Fruit fly (Drosophila melanogaster) whole organism, adult: ENCODE measurements around the gene CG13630.

Source experiments
- CG11617 ChIP-seq: fragments of 200-800 bp; sonication (Bioruptor generic); optimal IDR thresholded peaks from 2 replicates; lab custom pipeline; 2017; ENCODE audit warnings: mild to moderate bottlenecking, missing biosample characterization, missing genetic modification reagents, missing genetic modification characterization
- CG12768 ChIP-seq: fragments of 200-800 bp; sonication (Bioruptor generic); optimal IDR thresholded peaks from 2 replicates; lab custom pipeline; 2017; ENCODE audit warnings: missing biosample characterization, missing genetic modification characterization, mild to moderate bottlenecking, moderate library complexity, missing genetic modification reagents
- CG14711 ChIP-seq: fragments of 200-800 bp; sonication (Bioruptor generic); optimal IDR thresholded peaks from 2 replicates; lab custom pipeline; 2018; ENCODE audit warnings: missing biosample characterization, mild to moderate bottlenecking, missing genetic modification characterization, moderate library complexity
- CG1620 ChIP-seq: fragments of 200-800 bp; sonication (Bioruptor generic); optimal IDR thresholded peaks from 2 replicates; lab custom pipeline; 2016; ENCODE audit warnings: missing biosample characterization, missing genetic modification characterization
- CG33017 ChIP-seq: fragments of 200-800 bp; sonication (Bioruptor generic); optimal IDR thresholded peaks from 2 replicates; lab custom pipeline; 2018; ENCODE audit warnings: missing biosample characterization, mild to moderate bottlenecking, missing genetic modification characterization, moderate library complexity
- CG5204 ChIP-seq: fragments of 200-800 bp; sonication (Bioruptor generic); optimal IDR thresholded peaks from 2 replicates; lab custom pipeline; 2016; ENCODE audit warnings: missing biosample characterization, missing genetic modification characterization
- CG7045 ChIP-seq: fragments of 200-800 bp; sonication (Bioruptor generic); optimal IDR thresholded peaks from 2 replicates; lab custom pipeline; 2017; ENCODE audit warnings: missing biosample characterization, mild to moderate bottlenecking, missing genetic modification characterization
- CG7101 ChIP-seq: fragments of 200-800 bp; sonication (Bioruptor generic); optimal IDR thresholded peaks from 2 replicates; lab custom pipeline; 2018; ENCODE audit warnings: missing biosample characterization, mild to moderate bottlenecking, missing genetic modification characterization, moderate library complexity
- Clk ChIP-seq: fragments of 200-800 bp; sonication (Bioruptor generic); optimal IDR thresholded peaks from 2 replicates; lab custom pipeline; 2017; ENCODE audit warnings: missing biosample characterization, missing genetic modification characterization
- Crg-1 ChIP-seq: fragments of 200-800 bp; sonication (Bioruptor generic); optimal IDR thresholded peaks from 2 replicates; lab custom pipeline; 2016; ENCODE audit warnings: missing biosample characterization, missing genetic modification characterization
- Hr96 ChIP-seq: fragments of 200-800 bp; sonication (Bioruptor generic); optimal IDR thresholded peaks from 2 replicates; lab custom pipeline; 2016; ENCODE audit warnings: missing biosample characterization, missing genetic modification characterization
- Mnt ChIP-seq: fragments of 200-800 bp; sonication (Bioruptor generic); optimal IDR thresholded peaks from 2 replicates; lab custom pipeline; 2016; ENCODE audit warnings: missing biosample characterization, mild to moderate bottlenecking, missing genetic modification characterization
- bab1 ChIP-seq: fragments of 200-800 bp; sonication (Bioruptor generic); optimal IDR thresholded peaks from 3 replicates; lab custom pipeline; 2019; ENCODE audit warnings: missing biosample characterization, mild to moderate bottlenecking, missing genetic modification characterization, moderate library complexity
- cic ChIP-seq: fragments of 200-800 bp; sonication (Bioruptor generic); optimal IDR thresholded peaks from 2 replicates; lab custom pipeline; 2017; ENCODE audit warnings: missing biosample characterization, mild to moderate bottlenecking, missing genetic modification characterization, moderate library complexity
- cnc ChIP-seq, 2 experiments: fragments of >200 bp; optimal IDR thresholded peaks; 2 replicates each; lab custom pipeline; 2017
- kay ChIP-seq: fragments of 200-800 bp; sonication (Bioruptor generic); peaks from one replicate; lab custom pipeline; 2016; ENCODE audit warnings: missing biosample characterization, missing genetic modification characterization, borderline replicate concordance
- ovo ChIP-seq: fragments of 200-800 bp; sonication (Bioruptor generic); optimal IDR thresholded peaks from 2 replicates; lab custom pipeline; 2016; ENCODE audit warnings: missing biosample characterization, missing genetic modification characterization
- pad ChIP-seq: fragments of 200-800 bp; sonication (Bioruptor generic); optimal IDR thresholded peaks from 3 replicates; lab custom pipeline; 2017; ENCODE audit warnings: missing biosample characterization, missing genetic modification characterization, mild to moderate bottlenecking, moderate library complexity, missing genetic modification reagents
- tj ChIP-seq: fragments of 200-800 bp; sonication (Bioruptor generic); optimal IDR thresholded peaks from 3 replicates; lab custom pipeline; 2017; ENCODE audit warnings: missing biosample characterization, mild to moderate bottlenecking, missing genetic modification characterization, moderate library complexity
- toe ChIP-seq: fragments of 200-800 bp; sonication (Bioruptor generic); optimal IDR thresholded peaks from 2 replicates; lab custom pipeline; 2016; ENCODE audit warnings: missing biosample characterization, missing genetic modification characterization

Gene CG13630

DNA sequence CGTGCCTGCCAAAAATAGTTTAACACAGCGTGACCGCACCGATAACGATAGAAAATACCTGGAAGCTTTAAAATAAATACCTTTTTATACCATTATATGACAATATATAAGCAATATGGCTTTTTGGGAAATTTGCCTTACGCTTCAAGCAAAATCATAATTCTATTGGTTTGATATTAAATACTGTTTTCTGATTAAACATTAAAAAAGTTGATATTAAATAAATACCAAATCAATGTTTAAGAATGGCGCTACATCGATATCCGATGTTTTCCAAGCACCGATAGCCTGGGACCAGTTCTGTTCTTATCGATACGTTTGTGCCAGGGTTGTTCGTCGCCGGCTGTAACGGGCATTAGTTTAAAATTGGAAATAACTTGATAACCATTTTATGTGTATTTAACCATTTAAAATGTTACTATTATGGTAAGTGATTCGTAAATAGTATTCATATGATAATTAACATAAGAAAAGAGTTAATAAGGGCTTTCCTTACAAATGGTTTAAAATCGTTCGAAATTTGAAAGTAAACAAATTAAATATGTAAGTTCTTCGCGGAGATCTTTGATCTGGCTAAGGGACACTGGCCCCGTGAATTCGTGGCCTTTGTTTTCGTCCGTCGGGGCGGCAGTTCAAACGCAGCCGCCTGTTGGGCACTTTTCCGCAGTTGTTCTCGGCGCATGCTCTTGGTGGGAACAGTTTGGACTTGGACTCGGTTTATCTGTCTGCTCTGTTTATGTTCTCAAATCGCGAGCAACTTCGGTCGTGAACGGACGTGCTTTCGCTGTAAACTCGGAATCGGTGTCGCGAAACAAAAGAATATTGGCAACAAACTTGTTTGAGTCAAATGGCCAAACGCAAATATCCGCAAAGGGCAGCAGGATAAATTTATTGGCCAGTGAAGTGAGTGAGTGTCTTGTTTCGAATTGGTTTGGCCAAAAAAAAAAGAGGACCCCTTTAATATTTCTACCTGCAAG lies at the start of gene CG13630, which contains the start of gene tok:
CG13630 (minus strand) TSS at position 51 of the 977 bp plus-strand sequence.
tok (plus strand) TSS at position 384 of the 977 bp plus-strand sequence.
- TF ChIP-seq CG1620 (GFP tag; lab: Kevin White, UChicago) (no peak), CG5204 (no peak), CG12768 (no peak), CG7101 (tag; lab: Kevin White, UChicago) (no peak), cic (GFP tag; lab: Kevin White, UChicago) (no peak), Mnt (GFP tag; lab: Kevin White, UChicago) (no peak), cnc (optimal IDR thresholded peaks at IDR 0.05; lab: Kevin White, UChicago) (no peak), Hr96 (GFP tag; lab: Kevin White, UChicago) (no peak), toe (GFP tag; lab: Kevin White, UChicago) (no peak), tj (no peak), kay (GFP tag; lab: Kevin White, UChicago) (no peak), Clk (GFP tag; lab: Kevin White, UChicago) (no peak), ovo (no peak), CG14711 (no peak)

DNA sequence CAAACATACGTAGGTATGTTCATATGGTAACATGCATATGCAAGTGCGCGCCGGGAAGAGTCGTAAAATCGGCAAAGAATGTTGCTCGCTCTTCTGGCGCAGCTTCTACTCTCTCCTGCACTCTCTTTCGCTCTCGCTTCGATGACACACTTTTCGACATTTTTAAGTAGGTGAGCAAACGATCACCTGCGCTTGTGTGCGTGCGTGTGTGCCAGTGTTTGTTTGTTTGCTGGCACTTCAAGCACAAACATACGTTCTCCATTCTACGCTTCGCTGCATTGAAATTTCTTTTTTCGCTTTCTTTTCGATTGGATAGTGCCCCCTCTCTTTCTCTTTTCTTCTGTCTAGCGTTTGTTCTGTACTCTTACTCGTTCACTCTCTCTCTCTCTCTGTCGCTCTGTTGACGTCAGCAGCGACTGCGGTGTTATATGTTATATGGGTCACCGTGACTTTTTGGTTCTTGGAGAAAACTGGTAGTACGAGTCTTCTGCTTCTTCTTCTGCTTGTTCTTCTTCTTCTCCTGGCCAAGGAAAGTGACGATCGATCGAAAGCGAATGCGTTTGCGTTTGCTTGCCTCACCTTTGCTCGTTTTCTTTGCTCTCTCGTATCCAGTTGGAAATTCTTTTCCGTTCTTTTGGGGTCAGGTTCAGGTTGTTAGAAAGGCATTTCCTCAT lies 48.6 kb upstream of the CG13630 start:
- TF ChIP-seq Crg-1 (GFP tag; lab: Kevin White, UChicago), result no peak
- no peak for TF ChIP-seq Hr96 (GFP tag; lab: Kevin White, UChicago)
- no peak for TF ChIP-seq CG7045
- no peak for TF ChIP-seq cnc (optimal IDR thresholded peaks at IDR 0.05; lab: Kevin White, UChicago)
- no peak for TF ChIP-seq CG1620 (GFP tag; lab: Kevin White, UChicago)
- no peak for TF ChIP-seq CG12768
- TF ChIP-seq CG14711, result no peak
- TF ChIP-seq tj, result no peak

DNA sequence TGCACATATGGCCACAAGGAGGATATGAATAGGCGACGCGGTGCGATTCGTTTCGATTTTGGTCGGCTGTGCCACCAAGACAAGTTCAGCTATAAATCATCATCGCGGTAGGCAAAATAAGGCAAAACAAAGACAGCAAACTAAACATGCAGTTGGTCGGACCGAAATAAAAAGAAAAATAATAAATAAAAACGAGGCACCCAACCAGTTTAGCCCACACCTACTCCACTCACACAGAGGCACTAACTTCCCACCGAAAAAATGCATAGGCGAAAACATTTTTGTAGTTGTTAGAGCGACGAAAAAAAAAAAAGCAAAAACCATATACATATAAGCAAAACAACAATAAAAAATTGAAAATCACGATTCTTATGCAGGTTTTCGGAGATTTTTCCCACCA lies 47.5 kb upstream of the CG13630 start:
- TF ChIP-seq kay (GFP tag; lab: Kevin White, UChicago) (peak; percentile 21), toe (GFP tag; lab: Kevin White, UChicago) (no peak), Clk (GFP tag; lab: Kevin White, UChicago) (no peak)

DNA sequence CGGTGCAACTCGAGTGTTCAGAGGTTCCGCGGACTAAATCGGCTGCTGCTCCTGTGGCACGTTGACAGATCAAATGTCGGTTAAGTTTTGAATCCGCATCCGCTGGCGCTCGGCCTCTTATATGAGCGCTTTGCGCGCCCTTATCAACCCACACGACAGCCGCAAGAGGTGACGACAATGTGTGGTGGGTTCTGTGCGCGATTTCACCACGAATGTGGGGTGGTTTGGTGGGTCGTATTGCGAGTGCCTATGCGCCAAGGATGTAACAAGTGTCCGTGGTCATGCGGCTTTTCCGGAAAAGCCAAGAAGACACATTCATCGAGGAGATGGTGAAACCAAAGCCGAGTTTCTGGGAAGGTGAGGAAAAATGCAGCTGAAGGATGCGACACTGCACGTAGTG lies 45.8 kb upstream of the CG13630 start, which contains the start of gene AstA:
AstA (minus strand) TSS at position 101 of the 400 bp plus-strand sequence.
- no peak for TF ChIP-seq Crg-1 (GFP tag; lab: Kevin White, UChicago)
- no peak for TF ChIP-seq CG11617 (GFP tag; lab: Kevin White, UChicago)
- TF ChIP-seq bab1 (GFP tag; lab: Kevin White, UChicago), result no peak
- TF ChIP-seq cic (GFP tag; lab: Kevin White, UChicago), result no peak
- no peak for TF ChIP-seq CG12768
- TF ChIP-seq CG14711, result no peak
- TF ChIP-seq ovo, result no peak
- no peak for TF ChIP-seq cnc (optimal IDR thresholded peaks at IDR 0.05; lab: Kevin White, UChicago)

DNA sequence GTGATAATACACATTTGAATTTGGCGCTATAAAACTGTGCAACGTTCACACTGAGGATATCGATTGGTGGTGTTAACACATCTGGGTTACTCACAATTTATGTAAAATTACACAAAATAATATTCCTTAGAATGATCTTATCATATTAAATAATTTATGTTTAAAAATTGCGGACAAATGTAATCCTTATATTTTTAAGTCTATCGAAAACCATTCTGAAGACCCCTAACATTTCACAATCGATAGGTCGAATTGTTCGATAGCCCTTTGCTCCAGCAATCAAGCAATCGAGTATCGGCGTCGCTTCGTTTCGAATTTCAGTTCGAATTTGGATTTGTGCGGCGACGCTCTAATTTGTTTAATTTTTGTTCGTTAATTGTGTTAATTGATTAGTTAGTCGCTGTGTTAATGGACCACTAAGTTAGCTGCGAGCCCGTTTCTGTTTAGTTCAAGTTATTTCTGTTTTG lies 34.4 kb upstream of the CG13630 start, which contains the start of gene asp:
asp (plus strand) TSS at position 289 of the 467 bp plus-strand sequence.
- TF ChIP-seq kay (GFP tag; lab: Kevin White, UChicago) (peak; percentile 52), Crg-1 (GFP tag; lab: Kevin White, UChicago) (no peak), Hr96 (GFP tag; lab: Kevin White, UChicago) (no peak), toe (GFP tag; lab: Kevin White, UChicago) (peak; percentile 58), CG14711 (peak; percentile 17), cnc (optimal IDR thresholded peaks at IDR 0.05; lab: Kevin White, UChicago) (no peak), CG1620 (GFP tag; lab: Kevin White, UChicago) (peak; percentile 45), CG7101 (tag; lab: Kevin White, UChicago) (peak; percentile 12), CG12768 (no peak), cic (GFP tag; lab: Kevin White, UChicago) (no peak), bab1 (GFP tag; lab: Kevin White, UChicago) (peak; percentile 28), CG33017 (no peak), CG5204 (peak; percentile 42), CG11617 (GFP tag; lab: Kevin White, UChicago) (no peak)

DNA sequence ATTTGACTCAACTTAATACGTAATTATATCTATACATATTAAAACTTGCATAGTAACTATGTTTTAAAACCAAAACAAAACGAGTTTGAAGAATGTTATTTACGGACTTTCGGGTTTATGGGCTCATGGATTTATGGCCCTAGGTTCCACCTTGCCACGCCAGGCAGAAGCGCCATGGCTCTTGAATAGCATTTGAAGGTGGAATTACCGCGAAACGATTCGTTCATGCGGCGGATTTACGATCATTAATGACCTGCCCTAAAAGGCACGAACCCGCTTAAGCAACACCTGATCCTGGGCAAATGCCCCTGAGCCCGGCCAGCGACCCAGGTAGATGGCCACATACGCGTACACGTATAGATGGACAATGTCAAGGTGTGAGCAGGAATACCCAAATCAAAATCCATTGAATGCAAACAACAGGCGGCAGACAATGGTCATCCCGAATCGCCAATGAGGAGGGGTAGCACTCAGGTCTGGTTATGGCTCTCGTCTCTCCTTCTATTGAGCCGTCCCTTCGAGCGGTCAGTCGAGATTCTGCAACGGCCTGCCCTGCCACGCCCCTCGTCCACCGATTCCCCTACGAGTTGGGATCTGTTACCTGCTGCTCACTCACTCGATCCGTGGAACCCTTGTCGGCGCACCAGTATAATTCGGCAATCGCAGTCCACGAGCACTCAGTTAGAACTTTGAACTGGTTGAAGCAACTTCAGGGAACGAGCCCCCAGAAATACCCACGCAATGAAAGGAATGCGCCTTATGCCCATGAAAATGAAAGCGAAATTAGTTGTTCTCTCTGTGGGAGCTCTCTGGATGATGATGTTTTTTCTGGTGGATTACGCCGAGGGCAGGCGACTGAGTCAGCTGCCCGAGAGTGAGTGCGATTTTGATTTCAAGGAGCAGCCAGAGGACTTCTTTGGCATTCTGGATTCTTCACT lies 30.2 kb upstream of the CG13630 start, which contains the start of gene tld:
tld (plus strand) TSS at position 677 of the 938 bp plus-strand sequence.
- TF ChIP-seq CG7101 (tag; lab: Kevin White, UChicago) (no peak), Crg-1 (GFP tag; lab: Kevin White, UChicago) (no peak), Hr96 (GFP tag; lab: Kevin White, UChicago) (no peak), CG33017 (no peak), CG7045 (no peak), CG1620 (GFP tag; lab: Kevin White, UChicago) (no peak), kay (GFP tag; lab: Kevin White, UChicago) (no peak), CG5204 (no peak), CG12768 (no peak), CG11617 (GFP tag; lab: Kevin White, UChicago) (no peak), tj (no peak), toe (GFP tag; lab: Kevin White, UChicago) (no peak), ovo (no peak), cnc (optimal IDR thresholded peaks at IDR 0.05; lab: Kevin White, UChicago) (no peak), pad (no peak), CG14711 (no peak), bab1 (GFP tag; lab: Kevin White, UChicago) (no peak)
